Fruit fly (Drosophila melanogaster) whole organism, embryonic: ENCODE data around the gene ph-d.
A peak's percentile ranks its signal among the peaks of the same experiment; 100 is the strongest.

ENCODE experiments used
- CG15514 ChIP-seq: fragments of 200-800 bp; sonication (Bioruptor generic); optimal IDR thresholded peaks from 3 replicates; lab custom pipeline; 2017; ENCODE audit warnings: missing biosample characterization, missing genetic modification characterization, mild to moderate bottlenecking, moderate library complexity, missing genetic modification reagents
- Gsc ChIP-seq: fragments of 200-800 bp; sonication (Bioruptor generic); IDR thresholded peaks from 2 replicates; pipeline ENCODE4 v1.3.6; 2022; ENCODE audit warnings: missing biosample characterization, missing genetic modification characterization
- Rfx ChIP-seq: fragments of 200-800 bp; sonication (Bioruptor generic); IDR thresholded peaks from 2 replicates; pipeline ENCODE4 v1.3.6; 2022; ENCODE audit warnings: missing biosample characterization, missing genetic modification characterization
- bab2 ChIP-seq: fragments of 200-800 bp; sonication (Bioruptor generic); optimal IDR thresholded peaks from 2 replicates; lab custom pipeline; 2016; ENCODE audit warnings: missing biosample characterization, missing genetic modification characterization
- h ChIP-seq: fragments of >200 bp; optimal IDR thresholded peaks from 2 replicates; lab custom pipeline; 2017
- slou ChIP-seq: fragments of 200-800 bp; sonication (Bioruptor generic); optimal IDR thresholded peaks from 3 replicates; lab custom pipeline; 2016; ENCODE audit warnings: missing biosample characterization, missing genetic modification characterization
- vvl ChIP-seq: fragments of 200-800 bp; sonication (Bioruptor generic); IDR thresholded peaks from 2 replicates; pipeline ENCODE4 v1.3.6; 2022; ENCODE audit warnings: missing biosample characterization, missing genetic modification characterization

DNA sequence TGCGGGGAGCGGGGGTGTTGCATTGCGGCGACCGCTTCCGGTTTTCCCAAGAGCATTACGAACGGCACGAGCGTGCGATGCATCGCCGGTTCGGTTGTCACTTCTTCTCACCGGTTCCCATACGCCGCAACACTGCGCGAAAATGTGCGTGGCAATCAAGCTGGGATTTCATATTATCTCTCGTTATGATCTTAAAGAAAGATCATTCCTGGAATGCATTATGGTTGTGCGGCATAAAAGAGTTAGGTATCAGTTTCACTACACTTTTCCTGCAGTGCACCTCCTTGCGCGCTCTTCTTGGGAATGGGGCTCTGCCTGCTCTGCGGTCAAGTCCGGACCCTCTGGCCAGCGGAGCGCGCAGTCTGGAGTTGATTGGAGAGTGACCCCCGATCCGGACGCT is 43.0 kb upstream of the ph-d start:
- TF ChIP-seq h (lab: Kevin White, UChicago) = no peak
- peak; percentile 74 for TF ChIP-seq vvl
- TF ChIP-seq CG15514 (GFP tag; lab: Kevin White, UChicago) = no peak
- no peak for TF ChIP-seq slou (GFP tag; lab: Kevin White, UChicago)
- TF ChIP-seq bab2 (GFP tag; lab: Kevin White, UChicago) = peak; percentile 40
- TF ChIP-seq Rfx (GFP tag; lab: Robert Waterston, UW) = no peak
- TF ChIP-seq Gsc = no peak
